Worm (Caenorhabditis elegans) whole organism, L4 larva: ENCODE data around the gene nhr-277.
"Not testable (repeated sequence)": the region's sequence is repeated elsewhere in the genome, so short reads cannot be mapped to it uniquely, and the experiment has no call there.

Experiments used
- D1046.2 ChIP-seq: fragments of 200-800 bp; sonication (Bioruptor generic); IDR thresholded peaks from 2 replicates; pipeline ENCODE4 v1.3.6; 2022; ENCODE audit warnings: missing genetic modification characterization, missing compliant biosample characterization
- F44E2.7 ChIP-seq: fragments of 200-800 bp; sonication (Bioruptor generic); IDR thresholded peaks from 2 replicates; pipeline ENCODE4 v2.1.2; 2022; ENCODE audit warnings: missing genetic modification characterization, missing compliant biosample characterization
- F49E8.2 ChIP-seq: sonication (generic microtip); optimal IDR thresholded peaks from 2 replicates; lab custom pipeline; 2016; ENCODE audit warnings: missing compliant biosample characterization, mild to moderate bottlenecking, missing genetic modification characterization, borderline replicate concordance
- T20F7.1 ChIP-seq: fragments of 200-800 bp; sonication (Bioruptor generic); optimal IDR thresholded peaks from 2 replicates; lab custom pipeline; 2018; ENCODE audit warnings: mild to moderate bottlenecking, missing genetic modification characterization, missing compliant biosample characterization
- Y48G9A.11 ChIP-seq: fragments of 200-800 bp; sonication (Bioruptor generic); IDR thresholded peaks from 2 replicates; pipeline ENCODE4 v1.3.6; 2022; ENCODE audit warnings: missing genetic modification reagents, missing genetic modification characterization, missing compliant biosample characterization
- Y5F2A.4 ChIP-seq: fragments of 200-800 bp; sonication (Bioruptor generic); optimal IDR thresholded peaks from 2 replicates; lab custom pipeline; 2018; ENCODE audit warnings: mild to moderate bottlenecking, missing genetic modification characterization, missing compliant biosample characterization
- aha-1 ChIP-seq: fragments of 150-350 bp; peaks from one replicate; lab custom pipeline; 2014; ENCODE audit warnings: missing biosample characterization, missing genetic modification characterization
- ceh-62 ChIP-seq: sonication (generic microtip); optimal IDR thresholded peaks from 2 replicates; lab custom pipeline; 2017; ENCODE audit warnings: missing biosample characterization, missing genetic modification characterization
- ceh-82 ChIP-seq: sonication (generic microtip); optimal IDR thresholded peaks from 2 replicates; lab custom pipeline; 2017; ENCODE audit warnings: missing biosample characterization, missing genetic modification characterization
- ctbp-1 ChIP-seq: fragments of 200-800 bp; sonication (Bioruptor generic); IDR thresholded peaks from 2 replicates; pipeline ENCODE4 v1.3.6; 2022; ENCODE audit warnings: missing genetic modification reagents, missing genetic modification characterization, missing compliant biosample characterization
- dmd-6 ChIP-seq: fragments of 200-800 bp; sonication (Bioruptor generic); IDR thresholded peaks from 2 replicates; pipeline ENCODE4 v1.3.6; 2022; ENCODE audit warnings: missing genetic modification reagents, missing genetic modification characterization, missing compliant biosample characterization
- dmd-8 ChIP-seq: fragments of 200-800 bp; sonication (Bioruptor generic); IDR thresholded peaks from 2 replicates; pipeline ENCODE4 v1.3.6; 2022; ENCODE audit warnings: missing genetic modification characterization, missing compliant biosample characterization
- egl-27 ChIP-seq: sonication (generic microtip); optimal IDR thresholded peaks from 3 replicates; lab custom pipeline; 2017; ENCODE audit warnings: missing biosample characterization, missing genetic modification reagents, missing genetic modification characterization
- egl-43 ChIP-seq: fragments of 200-800 bp; sonication (Bioruptor generic); IDR thresholded peaks from 2 replicates; pipeline ENCODE4 v1.3.6; 2022; ENCODE audit warnings: missing genetic modification reagents, missing genetic modification characterization, missing compliant biosample characterization
- fkh-10 ChIP-seq: fragments of 150-350 bp; optimal IDR thresholded peaks from 2 replicates; lab custom pipeline; 2014; ENCODE audit warnings: missing biosample characterization, missing genetic modification reagents, missing genetic modification characterization
- hlh-30 ChIP-seq: sonication (generic microtip); optimal IDR thresholded peaks from 2 replicates; lab custom pipeline; 2017; ENCODE audit warnings: antibody characterized with exemption, mild to moderate bottlenecking, missing genetic modification characterization, missing compliant biosample characterization; ENCODE audit not compliant: insufficient read depth
- hmg-1.1 ChIP-seq: fragments of 200-800 bp; sonication (Bioruptor generic); IDR thresholded peaks from 2 replicates; pipeline ENCODE4 v1.3.6; 2022; ENCODE audit warnings: missing genetic modification reagents, missing genetic modification characterization, missing compliant biosample characterization
- lin-38 ChIP-seq: fragments of 200-800 bp; sonication (Bioruptor generic); IDR thresholded peaks from 2 replicates; pipeline ENCODE4 v1.3.6; 2022; ENCODE audit warnings: missing genetic modification reagents, missing genetic modification characterization, missing compliant biosample characterization
- madf-5 ChIP-seq, 2 experiments: fragments of 200-800 bp; sonication (Bioruptor generic); IDR thresholded peaks; 2 replicates each; pipeline ENCODE4 v1.3.6; 2022; ENCODE audit warnings: missing compliant biosample characterization in 2 of 2, missing genetic modification characterization in 2 of 2
- mdt-29 ChIP-seq: fragments of 200-800 bp; sonication (Bioruptor generic); IDR thresholded peaks from 2 replicates; pipeline ENCODE4 v1.3.6; 2022; ENCODE audit warnings: missing genetic modification reagents, missing genetic modification characterization, missing compliant biosample characterization
- mes-2 ChIP-seq: sonication (generic microtip); optimal IDR thresholded peaks from 2 replicates; lab custom pipeline; 2016; ENCODE audit warnings: missing genotype, mild to moderate bottlenecking, missing genetic modification characterization, missing compliant biosample characterization; ENCODE audit not compliant: poor library complexity, severe bottlenecking
- mxl-2 ChIP-seq: fragments of 200-800 bp; sonication (Bioruptor generic); conservative IDR thresholded peaks from 2 replicates; pipeline ENCODE4 v1.3.6; 2022; ENCODE audit warnings: missing genetic modification reagents, missing genetic modification characterization, missing compliant biosample characterization
- nhr-41 ChIP-seq: fragments of 200-800 bp; sonication (Bioruptor generic); IDR thresholded peaks from 2 replicates; pipeline ENCODE4 v1.3.6; 2022; ENCODE audit warnings: missing genetic modification reagents, missing genetic modification characterization, missing compliant biosample characterization
- nhr-76 ChIP-seq: fragments of 150-350 bp; optimal IDR thresholded peaks from 2 replicates; lab custom pipeline; 2014; ENCODE audit warnings: missing biosample characterization, missing genetic modification characterization
- rbr-2 ChIP-seq: sonication (generic microtip); optimal IDR thresholded peaks from 2 replicates; lab custom pipeline; 2016; ENCODE audit warnings: missing genotype, missing genetic modification characterization, missing compliant biosample characterization
- set-16 ChIP-seq: fragments of 200-800 bp; sonication (Bioruptor generic); IDR thresholded peaks from 2 replicates; pipeline ENCODE4 v1.3.6; 2022; ENCODE audit warnings: missing genetic modification reagents, missing genetic modification characterization, missing compliant biosample characterization
- snpc-1.2 ChIP-seq: fragments of 200-800 bp; sonication (Bioruptor generic); IDR thresholded peaks from 2 replicates; pipeline ENCODE4 v1.3.6; 2022; ENCODE audit warnings: missing genetic modification reagents, missing genetic modification characterization, missing compliant biosample characterization
- spr-1 ChIP-seq: sonication (generic microtip); optimal IDR thresholded peaks from 2 replicates; lab custom pipeline; 2016; ENCODE audit warnings: mild to moderate bottlenecking, missing genetic modification characterization, missing compliant biosample characterization
- spr-3 ChIP-seq: fragments of 200-800 bp; sonication (Bioruptor generic); optimal IDR thresholded peaks from 2 replicates; lab custom pipeline; 2018; ENCODE audit warnings: mild to moderate bottlenecking, missing genetic modification characterization, missing compliant biosample characterization
- tag-97 ChIP-seq: fragments of 200-800 bp; sonication (Bioruptor generic); IDR thresholded peaks from 2 replicates; pipeline ENCODE4 v1.3.6; 2022; ENCODE audit warnings: missing genetic modification characterization, missing compliant biosample characterization
- vab-7 ChIP-seq: fragments of 200-800 bp; sonication (Bioruptor generic); IDR thresholded peaks from 2 replicates; pipeline ENCODE4 v1.3.6; 2022; ENCODE audit warnings: missing genetic modification reagents, missing genetic modification characterization, missing compliant biosample characterization
- zfp-2 ChIP-seq: sonication (generic microtip); optimal IDR thresholded peaks from 2 replicates; lab custom pipeline; 2016; ENCODE audit warnings: mild to moderate bottlenecking, missing genetic modification characterization, missing compliant biosample characterization
- zip-2 ChIP-seq: fragments of 150-350 bp; optimal IDR thresholded peaks from 2 replicates; lab custom pipeline; 2014; ENCODE audit warnings: missing biosample characterization, missing genetic modification characterization
- ztf-11 ChIP-seq: fragments of 150-350 bp; optimal IDR thresholded peaks from 2 replicates; lab custom pipeline; 2014; ENCODE audit warnings: missing biosample characterization, missing genetic modification characterization
- ztf-7 ChIP-seq: fragments of 150-350 bp; optimal IDR thresholded peaks from 2 replicates; lab custom pipeline; 2014; ENCODE audit warnings: missing biosample characterization, missing genetic modification characterization

nhr-277 gene

ce11 chrIV:2775992-2776630 lies 33.3 kb downstream of the nhr-277 start (continued):
- TF ChIP-seq hmg-1.1 (GFP tag; lab: Robert Waterston, UW), result peak; percentile 74
- peak; percentile 45 for TF ChIP-seq rbr-2
- TF ChIP-seq egl-43 (GFP tag; lab: Robert Waterston, UW), result peak; percentile 70; the same call in 1 of the 2 replicates
- TF ChIP-seq aha-1 (tag; lab: Kevin White, UChicago), result peak; percentile 92
- no peak for TF ChIP-seq ztf-7 (tag; lab: Kevin White, UChicago)
- TF ChIP-seq spr-3 (GFP tag; lab: Kevin White, UChicago), result no peak
- TF ChIP-seq mes-2, result peak; percentile 36
- TF ChIP-seq dmd-6 (GFP tag; lab: Robert Waterston, UW), result 0 out of 2 replicates have a peak, but pooled peaks have one; percentile 15
- no peak for TF ChIP-seq nhr-41 (GFP tag; lab: Robert Waterston, UW)
- peak; percentile 5 for TF ChIP-seq fkh-10 (GFP tag; lab: Kevin White, UChicago)

- TF ChIP-seq madf-5 (GFP tag; IDR thresholded peaks at IDR 0.05; lab: Robert Waterston, UW) (no peak), F44E2.7 (GFP tag; lab: Robert Waterston, UW) (no peak), egl-27 (tag; lab: Kevin White, UChicago) (no peak), spr-1 (no peak), dmd-6 (GFP tag; lab: Robert Waterston, UW) (no peak), T20F7.1 (no peak), nhr-41 (GFP tag; lab: Robert Waterston, UW) (no peak), snpc-1.2 (GFP tag; lab: Robert Waterston, UW) (no peak), mdt-29 (no peak), ztf-11 (tag; lab: Kevin White, UChicago) (no peak), fkh-10 (GFP tag; lab: Kevin White, UChicago) (no peak), mxl-2 (GFP tag; lab: Robert Waterston, UW) (no peak), ceh-62 (tag; lab: Kevin White, UChicago) (no peak)
- TF ChIP-seq, all 104 proteins: peak for 0
These were observed 33.9 kb downstream of the nhr-277 start for ce11 chrIV:2776733-2777132.

- TF ChIP-seq D1046.2 (GFP tag; lab: Robert Waterston, UW); tag-97 (GFP tag; lab: Robert Waterston, UW); hlh-30 (tag; lab: Kevin White, UChicago): not testable (repeated sequence)
These were observed 35.0 kb downstream of the nhr-277 start, which contains the start of gene Y54G2A.72 for ce11 chrIV:2777841-2778240. Gene Y54G2A.72, plus strand, starts transcription at chrIV:2778141.

- 0 out of 2 replicates have a peak, but pooled peaks have one; percentile 46 for TF ChIP-seq Y48G9A.11 (GFP tag; lab: Robert Waterston, UW)
- no peak for TF ChIP-seq vab-7
- no peak for TF ChIP-seq nhr-41 (GFP tag; lab: Robert Waterston, UW)
- TF ChIP-seq spr-1, result no peak
- TF ChIP-seq zfp-2 (tag; lab: Kevin White, UChicago), result no peak
- TF ChIP-seq Y5F2A.4 (GFP tag; lab: Kevin White, UChicago), result no peak
- TF ChIP-seq F49E8.2 (tag; lab: Kevin White, UChicago), result peak; percentile 61
- TF ChIP-seq ceh-82, result no peak
- TF ChIP-seq lin-38 (GFP tag; lab: Robert Waterston, UW), result no peak; the same call in none of the 2 replicates
- TF ChIP-seq ctbp-1 (GFP tag; lab: Robert Waterston, UW), result no peak
- TF ChIP-seq nhr-76 (tag; lab: Kevin White, UChicago), result no peak
- TF ChIP-seq set-16 (GFP tag; lab: Robert Waterston, UW), result no peak
- TF ChIP-seq zip-2 (tag; lab: Kevin White, UChicago), result no peak
- no peak for TF ChIP-seq dmd-8 (GFP tag; lab: Robert Waterston, UW)
These were observed 40.2 kb downstream of the nhr-277 start, which contains the start of gene Y54G2A.12 for ce11 chrIV:2782793-2783540. Gene Y54G2A.12, minus strand, starts transcription at chrIV:2782843.
